Worm (Caenorhabditis elegans): ENCODE data around the gene C12D5.3.
"Not testable (repeated sequence)": the region's sequence is repeated elsewhere in the genome, so short reads cannot be mapped to it uniquely, and the experiment has no call there.

The C12D5.3 gene

ce11 chrV:7686189-7686588 lies 10.2 kb downstream of the C12D5.3 start, which contains the start of the genes nhr-94 and nhr-152:
TSS of gene nhr-94 (minus strand) at chrV:7686335.
TSS of gene nhr-152 (plus strand) at chrV:7686350.
- TF ChIP-seq ztf-29 (GFP tag; IDR thresholded peaks at IDR 0.05) (no peak), ztf-23 (GFP tag; IDR thresholded peaks at IDR 0.05) (no peak), ref-1 (GFP tag; conservative IDR thresholded peaks at IDR 0.05) (no peak), T22C8.4 (GFP tag; IDR thresholded peaks at IDR 0.05) (no peak), tab-1 (GFP tag; IDR thresholded peaks at IDR 0.05) (no peak), cog-1 (tag; optimal IDR thresholded peaks at IDR 0.05) (no peak), klf-2 (GFP tag; conservative IDR thresholded peaks at IDR 0.05) (no peak), med-1 (GFP tag; optimal IDR thresholded peaks at IDR 0.05; ENCODE audit: insufficient read depth) (no peak)

- TF ChIP-seq flt-1 (GFP tag; IDR thresholded peaks at IDR 0.05) (no peak), ztf-23 (GFP tag; IDR thresholded peaks at IDR 0.05) (no peak), T22C8.4 (GFP tag; IDR thresholded peaks at IDR 0.05) (no peak), tab-1 (GFP tag; IDR thresholded peaks at IDR 0.05) (no peak), cog-1 (tag; optimal IDR thresholded peaks at IDR 0.05) (no peak), med-1 (GFP tag; optimal IDR thresholded peaks at IDR 0.05; ENCODE audit: insufficient read depth) (no peak), klf-2 (GFP tag; conservative IDR thresholded peaks at IDR 0.05) (no peak), ref-1 (GFP tag; conservative IDR thresholded peaks at IDR 0.05) (no peak), ztf-29 (GFP tag; IDR thresholded peaks at IDR 0.05) (no peak)
Observed at ce11 chrV:7689888-7690287, 13.9 kb downstream of the C12D5.3 start, which contains the start of gene C12D5.9. TSS of gene C12D5.9 (minus strand) at chrV:7689988.

ce11 chrV:7690637-7691036 lies 14.6 kb downstream of the C12D5.3 start:
- TF ChIP-seq flt-1 (GFP tag; IDR thresholded peaks at IDR 0.05) (no peak), T22C8.4 (GFP tag; IDR thresholded peaks at IDR 0.05) (no peak), tab-1 (GFP tag; IDR thresholded peaks at IDR 0.05) (no peak), ref-1 (GFP tag; conservative IDR thresholded peaks at IDR 0.05) (no peak), med-1 (GFP tag; optimal IDR thresholded peaks at IDR 0.05; ENCODE audit: insufficient read depth) (no peak), klf-2 (GFP tag; conservative IDR thresholded peaks at IDR 0.05) (no peak)

ce11 chrV:7693394-7693793 lies 17.4 kb downstream of the C12D5.3 start, which contains the start of gene C12D5.10:
TSS of gene C12D5.10 (minus strand) at chrV:7693494.
- TF ChIP-seq flt-1 (GFP tag; IDR thresholded peaks at IDR 0.05) = no peak
- no peak for TF ChIP-seq ztf-23 (GFP tag; IDR thresholded peaks at IDR 0.05)
- no peak for TF ChIP-seq T22C8.4 (GFP tag; IDR thresholded peaks at IDR 0.05)
- TF ChIP-seq ztf-29 (GFP tag; IDR thresholded peaks at IDR 0.05) = no peak
- no peak for TF ChIP-seq cog-1 (tag; optimal IDR thresholded peaks at IDR 0.05)
- no peak for TF ChIP-seq med-1 (GFP tag; optimal IDR thresholded peaks at IDR 0.05; ENCODE audit: insufficient read depth)
- no peak for TF ChIP-seq tab-1 (GFP tag; IDR thresholded peaks at IDR 0.05)
- TF ChIP-seq klf-2 (GFP tag; conservative IDR thresholded peaks at IDR 0.05) = no peak
- TF ChIP-seq ref-1 (GFP tag; conservative IDR thresholded peaks at IDR 0.05) = no peak

ce11 chrV:7696842-7697241 lies 20.8 kb downstream of the C12D5.3 start, which contains the start of gene ZK105.3:
TSS of gene ZK105.3 (plus strand) at chrV:7697142.
- no peak for TF ChIP-seq T22C8.4 (GFP tag; IDR thresholded peaks at IDR 0.05)
- TF ChIP-seq tab-1 (GFP tag; IDR thresholded peaks at IDR 0.05) = no peak
- no peak for TF ChIP-seq ref-1 (GFP tag; conservative IDR thresholded peaks at IDR 0.05)
- TF ChIP-seq cog-1 (tag; optimal IDR thresholded peaks at IDR 0.05) = no peak
- no peak for TF ChIP-seq med-1 (GFP tag; optimal IDR thresholded peaks at IDR 0.05; ENCODE audit: insufficient read depth)
- no peak for TF ChIP-seq ztf-29 (GFP tag; IDR thresholded peaks at IDR 0.05)
- no peak for TF ChIP-seq flt-1 (GFP tag; IDR thresholded peaks at IDR 0.05)
- no peak for TF ChIP-seq ztf-23 (GFP tag; IDR thresholded peaks at IDR 0.05)
- no peak for TF ChIP-seq klf-2 (GFP tag; conservative IDR thresholded peaks at IDR 0.05)

- TF ChIP-seq ref-1 (GFP tag; conservative IDR thresholded peaks at IDR 0.05); ztf-29 (GFP tag; IDR thresholded peaks at IDR 0.05); T22C8.4 (GFP tag; IDR thresholded peaks at IDR 0.05): not testable (repeated sequence)
Observed at ce11 chrV:7703536-7703935, 27.5 kb downstream of the C12D5.3 start, which contains the start of gene srsx-40. TSS of gene srsx-40 (minus strand) at chrV:7703636.

ce11 chrV:7705316-7705715 lies 29.3 kb downstream of the C12D5.3 start, which contains the start of gene srw-3:
TSS of gene srw-3 (plus strand) at chrV:7705616.
- TF ChIP-seq ztf-23 (GFP tag; IDR thresholded peaks at IDR 0.05) = no peak
- no peak for TF ChIP-seq ref-1 (GFP tag; conservative IDR thresholded peaks at IDR 0.05)
- TF ChIP-seq tab-1 (GFP tag; IDR thresholded peaks at IDR 0.05) = no peak
- TF ChIP-seq cog-1 (tag; optimal IDR thresholded peaks at IDR 0.05) = no peak
- no peak for TF ChIP-seq klf-2 (GFP tag; conservative IDR thresholded peaks at IDR 0.05)
- TF ChIP-seq med-1 (GFP tag; optimal IDR thresholded peaks at IDR 0.05; ENCODE audit: insufficient read depth) = no peak
- TF ChIP-seq T22C8.4 (GFP tag; IDR thresholded peaks at IDR 0.05) = no peak
- no peak for TF ChIP-seq ztf-29 (GFP tag; IDR thresholded peaks at IDR 0.05)
- TF ChIP-seq flt-1 (GFP tag; IDR thresholded peaks at IDR 0.05) = no peak

- no peak for TF ChIP-seq ref-1 (GFP tag; conservative IDR thresholded peaks at IDR 0.05)
- no peak for TF ChIP-seq klf-2 (GFP tag; conservative IDR thresholded peaks at IDR 0.05)
- no peak for TF ChIP-seq flt-1 (GFP tag; IDR thresholded peaks at IDR 0.05)
- TF ChIP-seq T22C8.4 (GFP tag; IDR thresholded peaks at IDR 0.05) = no peak
- TF ChIP-seq cog-1 (tag; optimal IDR thresholded peaks at IDR 0.05) = no peak
- TF ChIP-seq med-1 (GFP tag; optimal IDR thresholded peaks at IDR 0.05; ENCODE audit: insufficient read depth) = no peak
- no peak for TF ChIP-seq ztf-29 (GFP tag; IDR thresholded peaks at IDR 0.05)
- TF ChIP-seq ztf-23 (GFP tag; IDR thresholded peaks at IDR 0.05) = no peak
- no peak for TF ChIP-seq tab-1 (GFP tag; IDR thresholded peaks at IDR 0.05)
Observed at ce11 chrV:7708525-7708924, 32.5 kb downstream of the C12D5.3 start, which contains the start of gene ZK105.11. TSS of gene ZK105.11 (minus strand) at chrV:7708625.

ce11 chrV:7713072-7713471 lies 37.1 kb downstream of the C12D5.3 start, which contains the start of gene ZK105.13:
TSS of gene ZK105.13 (minus strand) at chrV:7713172.
- TF ChIP-seq ref-1 (GFP tag; conservative IDR thresholded peaks at IDR 0.05) (no peak), tab-1 (GFP tag; IDR thresholded peaks at IDR 0.05) (no peak), klf-2 (GFP tag; conservative IDR thresholded peaks at IDR 0.05) (no peak), ztf-23 (GFP tag; IDR thresholded peaks at IDR 0.05) (no peak), T22C8.4 (GFP tag; IDR thresholded peaks at IDR 0.05) (no peak), med-1 (GFP tag; optimal IDR thresholded peaks at IDR 0.05; ENCODE audit: insufficient read depth) (no peak), cog-1 (tag; optimal IDR thresholded peaks at IDR 0.05) (no peak), flt-1 (GFP tag; IDR thresholded peaks at IDR 0.05) (no peak), ztf-29 (GFP tag; IDR thresholded peaks at IDR 0.05) (no peak)

- TF ChIP-seq med-1 (GFP tag; optimal IDR thresholded peaks at IDR 0.05; ENCODE audit: insufficient read depth) (no peak), tab-1 (GFP tag; IDR thresholded peaks at IDR 0.05) (no peak), cog-1 (tag; optimal IDR thresholded peaks at IDR 0.05) (no peak), ref-1 (GFP tag; conservative IDR thresholded peaks at IDR 0.05) (no peak), ztf-29 (GFP tag; IDR thresholded peaks at IDR 0.05) (no peak), ztf-23 (GFP tag; IDR thresholded peaks at IDR 0.05) (no peak), flt-1 (GFP tag; IDR thresholded peaks at IDR 0.05) (no peak), T22C8.4 (GFP tag; IDR thresholded peaks at IDR 0.05) (no peak), klf-2 (GFP tag; conservative IDR thresholded peaks at IDR 0.05) (no peak)
Observed at ce11 chrV:7713691-7714090, 37.7 kb downstream of the C12D5.3 start, which contains the start of gene ZK105.1. TSS of gene ZK105.1 (plus strand) at chrV:7713991.

Measured in whole organism, midembryonic.